Fruit fly (Drosophila melanogaster): ENCODE data around the gene hzg.

Gene hzg

DNA sequence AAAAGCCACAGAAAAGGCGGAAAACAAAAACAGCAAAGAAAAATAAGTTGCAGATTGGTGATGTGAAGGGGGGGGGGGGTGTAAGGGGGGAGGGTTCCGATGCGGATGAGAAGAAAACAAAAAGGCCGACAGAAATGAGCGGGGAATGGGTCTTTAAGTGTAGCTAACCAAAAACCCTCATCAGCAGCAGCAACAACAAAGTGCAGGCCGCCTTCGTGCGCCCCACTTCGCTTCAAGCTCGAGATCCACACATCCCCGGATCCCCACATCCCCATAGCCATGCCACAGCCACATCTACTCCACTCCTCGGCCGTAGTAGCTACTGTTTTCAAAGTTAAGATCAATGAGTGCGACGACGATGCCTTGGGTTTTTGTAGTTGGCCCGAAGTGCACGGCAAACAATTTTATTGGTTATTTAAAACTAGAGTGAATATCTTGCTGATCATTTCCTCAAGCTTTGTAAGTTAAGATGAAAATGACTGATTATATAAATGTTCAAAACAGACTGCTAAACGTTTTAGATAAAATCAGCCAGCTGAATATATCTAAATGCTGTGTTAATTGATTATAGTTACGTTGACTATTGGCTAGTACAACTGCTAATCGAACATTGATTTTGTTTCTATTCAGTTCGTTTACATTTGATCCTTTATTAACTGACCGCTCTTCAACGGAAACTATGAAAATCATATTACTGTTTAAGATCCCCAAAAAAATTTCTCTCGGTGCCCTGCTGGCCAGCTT lies 19.9 kb upstream of the hzg start (continued):
- TF ChIP-seq D (optimal IDR thresholded peaks at IDR 0.05) (no peak), D (GFP tag; optimal IDR thresholded peaks at IDR 0.05) (no peak), Myb (GFP tag; optimal IDR thresholded peaks at IDR 0.05) (peak; percentile 13), Kr (GFP tag; optimal IDR thresholded peaks at IDR 0.05) (no peak), Opbp (GFP tag; IDR thresholded peaks at IDR 0.05; ENCODE audit: partially characterized antibody) (no peak), ham (GFP tag; IDR thresholded peaks at IDR 0.05) (no peak), phol (tag; optimal IDR thresholded peaks at IDR 0.05) (peak; percentile 48), fd96Cb (tag; optimal IDR thresholded peaks at IDR 0.05) (peak; percentile 3), fru (optimal IDR thresholded peaks at IDR 0.05) (no peak), crol (GFP tag; IDR thresholded peaks at IDR 0.05) (peak; percentile 77), CG13296 (GFP tag; optimal IDR thresholded peaks at IDR 0.05) (no peak), otp (GFP tag; IDR thresholded peaks at IDR 0.05) (no peak), CG13775 (GFP tag; optimal IDR thresholded peaks at IDR 0.05) (no peak), Mrtf (GFP tag; IDR thresholded peaks at IDR 0.05) (no peak), CHES-1-like (GFP tag; optimal IDR thresholded peaks at IDR 0.05) (no peak), Antp (GFP tag; optimal IDR thresholded peaks at IDR 0.05) (no peak), pho (GFP tag; optimal IDR thresholded peaks at IDR 0.05) (no peak), jigr1 (GFP tag; IDR thresholded peaks at IDR 0.05) (no peak), CG10979 (tag; optimal IDR thresholded peaks at IDR 0.05) (peak; percentile 50), onecut (GFP tag; IDR thresholded peaks at IDR 0.05) (no peak), Pdp1 (GFP tag; optimal IDR thresholded peaks at IDR 0.05) (peak in 1 of 2 experiments; percentile 38), Med (GFP tag) (peak; percentile 41), dmrt11E (tag; optimal IDR thresholded peaks at IDR 0.05) (peak; percentile 29), CG15514 (GFP tag; optimal IDR thresholded peaks at IDR 0.05) (no peak), MBD-R2 (GFP tag; IDR thresholded peaks at IDR 0.05) (no peak), h (optimal IDR thresholded peaks at IDR 0.05) (no peak), crc (GFP tag; optimal IDR thresholded peaks at IDR 0.05) (no peak), unc-4 (GFP tag; IDR thresholded peaks at IDR 0.05; ENCODE audit: partially characterized antibody) (no peak), CG15696 (tag; optimal IDR thresholded peaks at IDR 0.05) (no peak), tio (GFP tag; optimal IDR thresholded peaks at IDR 0.05) (peak; percentile 13), CG17802 (tag; optimal IDR thresholded peaks at IDR 0.05) (no peak), nmo (GFP tag; optimal IDR thresholded peaks at IDR 0.05) (peak; percentile 35), CG14667 (GFP tag; IDR thresholded peaks at IDR 0.05) (no peak), hb (GFP tag; IDR thresholded peaks at IDR 0.05; ENCODE audit: partially characterized antibody) (no peak), CG2678 (tag; optimal IDR thresholded peaks at IDR 0.05) (peak; percentile 31), kah (GFP tag; optimal IDR thresholded peaks at IDR 0.05) (no peak), CG2712 (tag; optimal IDR thresholded peaks at IDR 0.05) (peak; percentile 42), CG2875 (GFP tag; optimal IDR thresholded peaks at IDR 0.05) (peak; percentile 10), dimm (GFP tag; IDR thresholded peaks at IDR 0.05) (no peak), Ssrp (tag; optimal IDR thresholded peaks at IDR 0.05) (peak; percentile 13), Hr51 (GFP tag; optimal IDR thresholded peaks at IDR 0.05) (no peak), lola (GFP tag; optimal IDR thresholded peaks at IDR 0.05) (peak in 1 of 3 experiments; percentile 39), CG31388 (GFP tag; optimal IDR thresholded peaks at IDR 0.05) (no peak), CG3847 (GFP tag; IDR thresholded peaks at IDR 0.05) (no peak), ab (GFP tag; optimal IDR thresholded peaks at IDR 0.05) (no peak), Oli (tag; optimal IDR thresholded peaks at IDR 0.05) (peak; percentile 31)
